Worm (Caenorhabditis elegans) whole organism, early embryonic: ENCODE results near the gene cpr-3.
"Not testable (repeated sequence)": the region's sequence is repeated elsewhere in the genome, so short reads cannot be mapped to it uniquely, and the experiment has no call there.

Source experiments
- B0310.2 ChIP-seq: sonication (generic microtip); optimal IDR thresholded peaks from 2 replicates; lab custom pipeline; 2016; ENCODE audit warnings: mild to moderate bottlenecking, missing genetic modification characterization, missing compliant biosample characterization
- F13C5.2 ChIP-seq: sonication (generic microtip); optimal IDR thresholded peaks from 2 replicates; lab custom pipeline; 2017; ENCODE audit warnings: mild to moderate bottlenecking, missing genetic modification characterization, inconsistent platforms, missing compliant biosample characterization
- aly-1 ChIP-seq: sonication (generic microtip); optimal IDR thresholded peaks from 2 replicates; lab custom pipeline; 2016; ENCODE audit warnings: missing genetic modification characterization, missing compliant biosample characterization
- ama-1 ChIP-seq: fragments of 150-350 bp; optimal IDR thresholded peaks from 2 replicates; lab custom pipeline; 2014
- flt-1 ChIP-seq: fragments of 200-800 bp; sonication (Bioruptor generic); IDR thresholded peaks from 2 replicates; pipeline ENCODE4 v1.3.6; 2022; ENCODE audit warnings: missing genetic modification characterization, missing compliant biosample characterization
- hmbx-1 ChIP-seq: sonication (generic microtip); optimal IDR thresholded peaks from 2 replicates; lab custom pipeline; 2016; ENCODE audit warnings: mild to moderate bottlenecking, missing genetic modification characterization, missing compliant biosample characterization
- hmg-4 ChIP-seq: fragments of 200-800 bp; sonication (Bioruptor generic); optimal IDR thresholded peaks from 2 replicates; lab custom pipeline; 2018; ENCODE audit warnings: mild to moderate bottlenecking, missing genetic modification characterization, missing compliant biosample characterization
- sea-1 ChIP-seq: fragments of 200-800 bp; sonication (Bioruptor generic); conservative IDR thresholded peaks from 2 replicates; pipeline ENCODE4 v1.3.6; 2022; ENCODE audit warnings: missing genetic modification characterization, missing compliant biosample characterization
- tbx-11 ChIP-seq: fragments of 200-800 bp; sonication (Bioruptor generic); IDR thresholded peaks from 2 replicates; pipeline ENCODE4 v1.3.6; 2022; ENCODE audit warnings: missing genetic modification characterization, missing compliant biosample characterization
- tbx-37 ChIP-seq: fragments of 200-800 bp; sonication (Bioruptor generic); conservative IDR thresholded peaks from 2 replicates; pipeline ENCODE4 v1.3.6; 2022; ENCODE audit warnings: missing genetic modification reagents, missing genetic modification characterization, missing compliant biosample characterization
- tra-4 ChIP-seq: sonication (generic microtip); optimal IDR thresholded peaks from 2 replicates; lab custom pipeline; 2017; ENCODE audit warnings: missing genetic modification characterization, missing compliant biosample characterization

ce11 chrV:15322653-15323052 lies 24.2 kb upstream of the cpr-3 start, which contains the start of gene nhr-247:
- TF ChIP-seq tbx-37 (GFP tag; lab: Robert Waterston, UW); flt-1 (GFP tag; lab: Robert Waterston, UW); ama-1 (lab: Kevin White, UChicago); B0310.2 (tag; lab: Kevin White, UChicago); tra-4 (tag; lab: Kevin White, UChicago); hmbx-1 (tag; lab: Kevin White, UChicago); hmg-4; sea-1 (GFP tag; lab: Robert Waterston, UW); aly-1 (tag; lab: Kevin White, UChicago); tbx-11; F13C5.2 (tag; lab: Kevin White, UChicago): not testable (repeated sequence)
